Fruit fly (Drosophila melanogaster): ENCODE measurements around the gene CG42327.

Gene CG42327

DNA sequence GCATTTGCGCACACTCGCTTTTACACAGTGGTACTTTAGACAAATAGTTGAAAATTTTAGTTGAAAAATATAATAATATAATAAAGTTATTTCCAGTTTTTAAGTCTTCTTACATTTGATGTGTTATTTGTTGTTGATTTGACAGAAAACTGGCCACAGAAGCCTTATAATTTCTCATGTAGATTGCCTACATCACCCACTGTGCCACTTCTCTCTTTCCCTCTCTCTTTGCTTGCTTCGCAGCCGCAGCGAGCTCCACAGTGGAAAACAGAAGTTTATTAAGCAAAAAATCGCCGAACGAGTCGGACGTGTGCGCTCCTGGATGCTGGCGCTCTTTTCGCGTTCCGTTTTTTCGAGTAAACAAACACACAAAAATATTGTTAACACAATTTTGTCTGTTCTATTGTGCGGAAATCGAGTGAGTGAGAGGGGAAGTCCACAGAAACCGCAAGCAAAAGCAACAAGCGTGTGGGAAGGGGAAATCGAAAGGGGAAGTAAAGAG lies at the start of gene CG42327 (continued):
- TF ChIP-seq esn (GFP tag; optimal IDR thresholded peaks at IDR 0.05) (peak; percentile 96), eg (GFP tag; IDR thresholded peaks at IDR 0.05) (peak; percentile 98), achi (GFP tag; optimal IDR thresholded peaks at IDR 0.05) (peak; percentile 97), CG15336 (GFP tag; IDR thresholded peaks at IDR 0.05) (peak; percentile 99), salr (GFP tag; optimal IDR thresholded peaks at IDR 0.05) (peak; percentile 85 to 95), acj6 (GFP tag; optimal IDR thresholded peaks at IDR 0.05) (peak; percentile 96), CG10631 (GFP tag; optimal IDR thresholded peaks at IDR 0.05) (peak; percentile 97), topi (GFP tag; optimal IDR thresholded peaks at IDR 0.05) (peak; percentile 93)

DNA sequence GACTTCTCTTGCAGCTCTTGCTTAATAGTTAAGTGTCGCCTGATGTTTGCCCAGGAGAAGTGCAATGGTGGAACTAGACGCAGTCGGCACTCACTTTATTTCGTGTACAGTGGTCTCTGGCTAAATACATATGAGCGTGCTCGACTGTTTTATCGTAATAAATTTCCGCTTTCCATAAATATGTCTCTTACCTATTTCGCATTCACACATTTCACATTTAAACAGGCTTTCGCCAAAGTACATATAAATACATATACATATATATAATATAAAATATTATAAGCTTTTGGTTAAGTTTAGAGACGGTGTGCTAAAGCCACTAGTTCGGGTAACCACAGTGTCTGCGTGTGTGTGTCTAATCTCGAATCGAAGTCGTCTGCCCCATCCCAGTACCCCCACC lies 49.3 kb upstream of the CG42327 start:
- peak; percentile 22 for TF ChIP-seq achi (GFP tag; optimal IDR thresholded peaks at IDR 0.05)
- no peak for TF ChIP-seq CG34406 (GFP tag; optimal IDR thresholded peaks at IDR 0.05)
- no peak for TF ChIP-seq CG11762 (GFP tag; optimal IDR thresholded peaks at IDR 0.05; ENCODE audit: insufficient read depth)
- TF ChIP-seq CG3919 (GFP tag; optimal IDR thresholded peaks at IDR 0.05), result peak; percentile 24
- TF ChIP-seq vri (GFP tag; optimal IDR thresholded peaks at IDR 0.05), result no peak
- peak; percentile 58 for TF ChIP-seq CG6276 (GFP tag; optimal IDR thresholded peaks at IDR 0.05)
- peak; percentile 8 for TF ChIP-seq acj6 (GFP tag; optimal IDR thresholded peaks at IDR 0.05)
- no peak for TF ChIP-seq CG6792 (GFP tag; optimal IDR thresholded peaks at IDR 0.05)
- no peak for TF ChIP-seq CG9139 (GFP tag; optimal IDR thresholded peaks at IDR 0.05)
- TF ChIP-seq CG4318 (GFP tag; optimal IDR thresholded peaks at IDR 0.05), result peak; percentile 36
- no peak for TF ChIP-seq Sox102F (GFP tag; optimal IDR thresholded peaks at IDR 0.05)
- peak; percentile 75 for TF ChIP-seq CG32006 (GFP tag; optimal IDR thresholded peaks at IDR 0.05)
- peak; percentile 36; the same call in 1 of the 3 replicates for TF ChIP-seq eg (GFP tag; IDR thresholded peaks at IDR 0.05)
- TF ChIP-seq Eip78C (GFP tag), result peak; percentile 44
- TF ChIP-seq CG15336 (GFP tag; IDR thresholded peaks at IDR 0.05), result peak; percentile 62; the same call in 1 of the 2 replicates
- peak; percentile 12 for TF ChIP-seq svp (GFP tag)
- TF ChIP-seq CG8119 (GFP tag; IDR thresholded peaks at IDR 0.05), result peak; percentile 73
- TF ChIP-seq dac (GFP tag; optimal IDR thresholded peaks at IDR 0.05), result peak; percentile 56
- TF ChIP-seq Hr4 (GFP tag; optimal IDR thresholded peaks at IDR 0.05), result peak; percentile 47

DNA sequence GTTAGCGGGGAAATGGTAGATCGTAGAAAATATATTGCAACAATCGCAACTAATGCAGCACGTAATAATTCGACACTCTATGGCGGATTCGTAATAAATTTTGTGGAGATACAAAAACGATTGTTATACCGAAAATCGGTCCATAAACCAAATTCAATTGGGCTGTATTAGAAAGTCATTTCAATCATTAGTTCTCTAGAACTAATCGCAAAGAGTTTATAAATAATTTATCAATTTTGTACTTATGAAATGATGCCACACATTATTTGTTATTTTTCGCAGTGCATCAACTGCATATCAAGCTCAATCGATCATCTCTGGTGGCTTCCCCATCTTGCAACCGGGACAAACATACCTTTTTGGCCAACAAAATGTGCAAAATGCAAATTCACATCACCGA lies 43.5 kb upstream of the CG42327 start:
- TF ChIP-seq CG9139 (GFP tag; optimal IDR thresholded peaks at IDR 0.05) (no peak), Eip78C (GFP tag) (peak; percentile 57), Hr4 (GFP tag; optimal IDR thresholded peaks at IDR 0.05) (peak; percentile 15), Gug (GFP tag; IDR thresholded peaks at IDR 0.05) (no peak), CG32006 (GFP tag; optimal IDR thresholded peaks at IDR 0.05) (peak; percentile 30), CG15336 (GFP tag; IDR thresholded peaks at IDR 0.05) (peak; percentile 55)

DNA sequence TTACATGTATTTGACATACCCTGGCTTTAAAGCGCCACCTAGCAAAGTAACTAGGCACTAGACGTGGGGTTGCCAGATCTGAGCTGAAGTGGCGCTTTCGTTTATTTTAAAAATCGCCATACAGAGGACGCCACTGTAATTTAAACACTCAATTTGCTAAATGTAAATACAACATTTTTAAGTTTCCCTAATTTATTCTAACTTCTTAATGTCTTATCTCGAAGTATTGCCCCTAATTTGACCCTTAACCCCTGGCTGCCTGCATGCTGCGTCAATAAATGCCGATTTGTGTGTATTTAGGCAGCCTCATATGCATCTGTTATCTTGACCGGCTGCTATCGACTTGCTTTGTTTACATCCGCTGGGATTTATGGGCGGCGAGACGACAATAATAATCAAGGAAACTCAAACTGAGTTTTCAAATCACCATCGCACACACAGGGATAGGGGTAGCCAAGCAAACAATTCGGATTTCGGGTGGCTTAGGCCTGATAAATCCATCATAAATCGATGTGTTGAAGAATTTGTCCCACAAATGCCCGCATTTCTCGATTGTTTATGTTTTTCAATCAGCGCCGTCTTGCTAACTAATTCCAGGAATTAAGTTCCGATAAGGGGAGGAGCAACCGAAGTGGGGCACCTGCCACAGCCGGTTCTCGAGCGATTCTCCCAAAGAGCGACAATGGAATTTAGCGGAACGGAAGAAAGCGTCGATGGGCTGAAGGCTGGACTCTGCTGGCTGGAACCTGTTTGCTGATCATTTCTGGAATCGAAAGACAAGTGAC lies 42.5 kb upstream of the CG42327 start:
- TF ChIP-seq svp (GFP tag) (peak; percentile 89), Smox (GFP tag; optimal IDR thresholded peaks at IDR 0.05) (no peak), CG6792 (GFP tag; optimal IDR thresholded peaks at IDR 0.05) (no peak), CG7368 (GFP tag; optimal IDR thresholded peaks at IDR 0.05) (no peak), CG8319 (GFP tag; optimal IDR thresholded peaks at IDR 0.05) (no peak), spab (GFP tag; optimal IDR thresholded peaks at IDR 0.05) (no peak), acj6 (GFP tag; optimal IDR thresholded peaks at IDR 0.05) (peak; percentile 36), CG8119 (GFP tag; IDR thresholded peaks at IDR 0.05) (no peak), CG6163 (GFP tag; IDR thresholded peaks at IDR 0.05) (no peak), CG10669 (GFP tag; optimal IDR thresholded peaks at IDR 0.05) (no peak), CG16779 (tag; optimal IDR thresholded peaks at IDR 0.05) (no peak), Gug (GFP tag; IDR thresholded peaks at IDR 0.05) (no peak), Eip75B (GFP tag; optimal IDR thresholded peaks at IDR 0.05) (no peak), Ets96B (tag; optimal IDR thresholded peaks at IDR 0.05) (no peak), fd85E (GFP tag; optimal IDR thresholded peaks at IDR 0.05) (no peak), CG4318 (GFP tag; optimal IDR thresholded peaks at IDR 0.05) (no peak), net (GFP tag; optimal IDR thresholded peaks at IDR 0.05) (no peak), esn (GFP tag; optimal IDR thresholded peaks at IDR 0.05) (peak; percentile 57), CG6854 (GFP tag; optimal IDR thresholded peaks at IDR 0.05) (peak; percentile 31), salr (GFP tag; optimal IDR thresholded peaks at IDR 0.05) (no peak), achi (GFP tag; optimal IDR thresholded peaks at IDR 0.05) (no peak), CG11294 (GFP tag; IDR thresholded peaks at IDR 0.05) (no peak), Sox14 (GFP tag; optimal IDR thresholded peaks at IDR 0.05) (peak; percentile 45), Sox102F (GFP tag; optimal IDR thresholded peaks at IDR 0.05) (no peak), Met (GFP tag; optimal IDR thresholded peaks at IDR 0.05) (peak; percentile 55), CG9139 (GFP tag; optimal IDR thresholded peaks at IDR 0.05) (no peak), CG3032 (tag; optimal IDR thresholded peaks at IDR 0.05) (peak; percentile 5), OdsH (GFP tag; optimal IDR thresholded peaks at IDR 0.05) (peak; percentile 22), Ets21C (GFP tag; optimal IDR thresholded peaks at IDR 0.05) (peak; percentile 7)
